Worm (Caenorhabditis elegans): ENCODE measurements around the gene F13H10.6.

- TF ChIP-seq nhr-90 (tag; optimal IDR thresholded peaks at IDR 0.05) (no peak), let-526 (GFP tag; IDR thresholded peaks at IDR 0.05) (peak; percentile 53; the same call in 1 of the 2 replicates), somi-1 (GFP tag; optimal IDR thresholded peaks at IDR 0.05) (no peak), F39B2.1 (GFP tag; IDR thresholded peaks at IDR 0.05) (no peak), F57C9.4 (tag; optimal IDR thresholded peaks at IDR 0.05) (no peak), unc-130 (GFP tag; optimal IDR thresholded peaks at IDR 0.05) (no peak), hmg-1.2 (GFP tag; IDR thresholded peaks at IDR 0.05) (peak; percentile 92), cebp-1 (GFP tag; IDR thresholded peaks at IDR 0.05) (no peak), cebp-1 (tag; optimal IDR thresholded peaks at IDR 0.05) (peak; percentile 47), pha-4 (tag; optimal IDR thresholded peaks at IDR 0.05) (no peak), Y53G8AR.9 (GFP tag; conservative IDR thresholded peaks at IDR 0.05) (0 out of 2 replicates have a peak, but pooled peaks have one; percentile 21), egl-18 (GFP tag; IDR thresholded peaks at IDR 0.05) (no peak), tbx-9 (tag; optimal IDR thresholded peaks at IDR 0.05; ENCODE audit: borderline replicate concordance) (no peak), pbrm-1 (GFP tag; IDR thresholded peaks at IDR 0.05) (no peak)
These were observed 18.5 kb downstream of the F13H10.6 start for ce11 chrIV:11027560-11027959.

Measured in whole organism, young adult.